Fruit fly (Drosophila melanogaster): ENCODE results near the gene CG5645.

The CG5645 gene

DNA sequence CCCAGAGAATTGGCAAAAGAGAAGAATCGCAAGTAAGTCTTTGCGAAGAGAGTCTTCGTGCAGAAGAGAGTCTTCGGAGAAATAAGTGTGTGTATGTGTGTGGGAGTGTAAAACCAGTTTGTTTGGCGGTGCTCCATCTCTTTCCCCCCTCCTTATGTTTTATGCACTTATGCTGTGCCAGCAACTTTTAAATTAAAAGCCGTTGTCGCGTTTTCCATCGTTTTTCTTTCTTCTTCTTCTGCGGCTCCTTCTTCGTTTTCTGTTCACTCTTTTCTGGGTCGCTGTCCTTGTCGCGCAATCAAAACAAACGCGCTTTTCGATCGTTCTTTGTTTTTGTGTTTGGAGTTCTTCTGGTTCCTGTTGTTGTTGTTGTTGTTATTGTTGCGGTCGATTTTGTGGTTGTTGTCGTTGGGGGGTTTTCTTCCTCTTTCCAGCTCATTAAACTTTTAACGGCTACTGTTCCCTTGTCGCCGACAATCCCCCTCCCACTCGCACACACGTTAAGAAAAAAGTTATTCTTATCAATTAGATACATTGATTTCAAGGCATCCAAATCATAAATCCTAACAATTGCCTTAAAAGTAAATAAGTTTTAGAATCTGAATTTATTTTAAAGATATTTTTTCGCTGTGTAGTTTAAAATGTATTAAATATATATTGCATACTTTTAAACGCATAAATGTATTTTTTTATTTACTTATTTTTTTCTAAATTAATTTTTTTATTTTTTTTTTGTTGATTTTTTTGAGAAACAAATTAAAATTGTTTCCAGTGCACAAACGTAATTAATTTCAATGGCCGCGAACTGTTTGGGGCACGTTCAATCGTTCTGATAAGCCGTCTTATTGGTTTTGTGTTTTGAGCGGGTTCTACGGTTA lies 25.2 kb downstream of the CG5645 start (continued):
- TF ChIP-seq CG33557 (GFP tag; optimal IDR thresholded peaks at IDR 0.05) = peak; percentile 96
- no peak for TF ChIP-seq hth (optimal IDR thresholded peaks at IDR 0.05)
- TF ChIP-seq unpg (GFP tag; optimal IDR thresholded peaks at IDR 0.05) = peak; percentile 86
- peak; percentile 6 for TF ChIP-seq stwl (tag; optimal IDR thresholded peaks at IDR 0.05)
- peak; percentile 14 for TF ChIP-seq CG6854 (GFP tag; optimal IDR thresholded peaks at IDR 0.05)
- TF ChIP-seq CG6813 (GFP tag; optimal IDR thresholded peaks at IDR 0.05) = peak; percentile 54
- TF ChIP-seq nom (GFP tag; optimal IDR thresholded peaks at IDR 0.05) = peak; percentile 23
- no peak for TF ChIP-seq tll (GFP tag; optimal IDR thresholded peaks at IDR 0.05)
- no peak for TF ChIP-seq gt (GFP tag; IDR thresholded peaks at IDR 0.05)
- TF ChIP-seq CTCF (GFP tag; optimal IDR thresholded peaks at IDR 0.05) = no peak
- peak; percentile 94 for TF ChIP-seq CG7839 (tag; optimal IDR thresholded peaks at IDR 0.05)
- TF ChIP-seq CG6765 (GFP tag; optimal IDR thresholded peaks at IDR 0.05) = peak; percentile 24
- TF ChIP-seq ato (GFP tag; IDR thresholded peaks at IDR 0.05; ENCODE audit: partially characterized antibody) = no peak
- no peak for TF ChIP-seq crc (GFP tag; optimal IDR thresholded peaks at IDR 0.05)
- TF ChIP-seq ttk (GFP tag; IDR thresholded peaks at IDR 0.05) = peak; percentile 65
- TF ChIP-seq ro (GFP tag; IDR thresholded peaks at IDR 0.05) = peak; percentile 56; the same call in 1 of the 2 replicates
- TF ChIP-seq HLH4C (GFP tag; IDR thresholded peaks at IDR 0.05; ENCODE audit: partially characterized antibody) = no peak
- TF ChIP-seq sqz (GFP tag; optimal IDR thresholded peaks at IDR 0.05) = peak; percentile 59
- no peak for TF ChIP-seq sens-2 (GFP tag; IDR thresholded peaks at IDR 0.05)
- peak; percentile 58; the same call in 1 of the 2 replicates for TF ChIP-seq CG14667 (GFP tag; IDR thresholded peaks at IDR 0.05)
- peak; percentile 65 for TF ChIP-seq caup (GFP tag; optimal IDR thresholded peaks at IDR 0.05; ENCODE audit: severe bottlenecking)
- TF ChIP-seq sd (tag; optimal IDR thresholded peaks at IDR 0.05) = peak; percentile 50
- TF ChIP-seq CG7745 (tag; optimal IDR thresholded peaks at IDR 0.05) = no peak
- peak; percentile 88; the same call in 1 of the 2 replicates for TF ChIP-seq ssp (GFP tag; IDR thresholded peaks at IDR 0.05)
- TF ChIP-seq H15 (GFP tag; IDR thresholded peaks at IDR 0.05) = 0 out of 3 replicates have a peak, but pooled peaks have one; percentile 46
- TF ChIP-seq Chrac-16 (GFP tag; optimal IDR thresholded peaks at IDR 0.05) = peak; percentile 78
- TF ChIP-seq Doc2 (GFP tag; IDR thresholded peaks at IDR 0.05) = no peak
- TF ChIP-seq CG10321 (GFP tag; IDR thresholded peaks at IDR 0.05) = no peak
- peak; percentile 96; the same call in 3 of the 4 replicates for TF ChIP-seq chinmo (GFP tag; IDR thresholded peaks at IDR 0.05; ENCODE audit: partially characterized antibody)
- TF ChIP-seq lbe (GFP tag; optimal IDR thresholded peaks at IDR 0.05) = no peak
- TF ChIP-seq Deaf1 (tag; optimal IDR thresholded peaks at IDR 0.05) = peak; percentile 70
- no peak for TF ChIP-seq Scr (GFP tag; IDR thresholded peaks at IDR 0.05; ENCODE audit: partially characterized antibody)
- TF ChIP-seq Sry-β (GFP tag; optimal IDR thresholded peaks at IDR 0.05) = no peak
- TF ChIP-seq fd96Cb (tag; optimal IDR thresholded peaks at IDR 0.05) = peak; percentile 86
- TF ChIP-seq CG3407 (GFP tag; optimal IDR thresholded peaks at IDR 0.05) = peak; percentile 57
- peak; percentile 50 for TF ChIP-seq CG12942 (GFP tag; optimal IDR thresholded peaks at IDR 0.05)
- no peak for TF ChIP-seq CG11723 (GFP tag; optimal IDR thresholded peaks at IDR 0.05)
- peak; percentile 45 for TF ChIP-seq Max (GFP tag; optimal IDR thresholded peaks at IDR 0.05)
- TF ChIP-seq CG31388 (GFP tag; optimal IDR thresholded peaks at IDR 0.05) = no peak
- peak; percentile 97 for TF ChIP-seq CG2712 (tag; optimal IDR thresholded peaks at IDR 0.05)
- no peak for TF ChIP-seq vfl (GFP tag; optimal IDR thresholded peaks at IDR 0.05)
- peak; percentile 88 for TF ChIP-seq gsb-n (tag; optimal IDR thresholded peaks at IDR 0.05)
- no peak for TF ChIP-seq CG6175 (GFP tag; IDR thresholded peaks at IDR 0.05)
- TF ChIP-seq jing (GFP tag; optimal IDR thresholded peaks at IDR 0.05) = peak; percentile 11
- TF ChIP-seq Mrtf (GFP tag; IDR thresholded peaks at IDR 0.05) = no peak
- TF ChIP-seq zfh1 (GFP tag; IDR thresholded peaks at IDR 0.05) = peak; percentile 61; the same call in 2 of the 3 replicates
- no peak for TF ChIP-seq Sin3A (optimal IDR thresholded peaks at IDR 0.05)
- no peak for TF ChIP-seq emc (GFP tag; optimal IDR thresholded peaks at IDR 0.05)
- peak; percentile 36 for TF ChIP-seq lilli (GFP tag; optimal IDR thresholded peaks at IDR 0.05)
